Worm (Caenorhabditis elegans) whole organism, L3 larva: ENCODE data around the gene nhr-41.

Experiments
- R02D3.7 ChIP-seq: fragments of 150-350 bp; optimal IDR thresholded peaks from 2 replicates; lab custom pipeline; 2014; ENCODE audit warnings: missing biosample characterization, missing genetic modification characterization
- aly-2 ChIP-seq: fragments of 150-350 bp; optimal IDR thresholded peaks from 2 replicates; lab custom pipeline; 2014; ENCODE audit warnings: missing biosample characterization, missing genetic modification characterization
- ama-1 ChIP-seq: fragments of 150-350 bp; optimal IDR thresholded peaks from 2 replicates; lab custom pipeline; 2018
- ceh-16 ChIP-seq: sonication (generic microtip); optimal IDR thresholded peaks from 2 replicates; lab custom pipeline; 2017; ENCODE audit warnings: missing biosample characterization, missing genetic modification characterization
- ceh-28 ChIP-seq: fragments of 150-350 bp; optimal IDR thresholded peaks from 2 replicates; lab custom pipeline; 2014; ENCODE audit warnings: missing biosample characterization, missing genetic modification reagents, missing genetic modification characterization
- ceh-82 ChIP-seq: fragments of 150-350 bp; optimal IDR thresholded peaks from 2 replicates; lab custom pipeline; 2014; ENCODE audit warnings: missing biosample characterization, missing genetic modification characterization
- egl-27 ChIP-seq: sonication (generic microtip); optimal IDR thresholded peaks from 4 replicates; lab custom pipeline; 2017; ENCODE audit warnings: missing biosample characterization, missing genetic modification reagents, missing genetic modification characterization
- egl-5 ChIP-seq: fragments of 150-350 bp; optimal IDR thresholded peaks from 2 replicates; lab custom pipeline; 2017; ENCODE audit warnings: missing biosample characterization, missing genetic modification reagents, missing genetic modification characterization, inconsistent platforms
- elt-1 ChIP-seq: fragments of 150-350 bp; optimal IDR thresholded peaks from 2 replicates; lab custom pipeline; 2014; ENCODE audit warnings: missing biosample characterization, missing genetic modification characterization
- elt-2 ChIP-seq: sonication (generic microtip); optimal IDR thresholded peaks from 2 replicates; lab custom pipeline; 2016; ENCODE audit warnings: missing genetic modification reagents, mild to moderate bottlenecking, missing genetic modification characterization, missing compliant biosample characterization
- eor-1 ChIP-seq, 2 experiments: fragments of 150-350 bp; optimal IDR thresholded peaks; 2 replicates each; lab custom pipeline; 2014 to 2018; ENCODE audit warnings: missing biosample characterization in 2 of 2, missing genetic modification characterization in 2 of 2
- fkh-10 ChIP-seq: sonication (generic microtip); optimal IDR thresholded peaks from 2 replicates; lab custom pipeline; 2017; ENCODE audit warnings: missing biosample characterization, missing genetic modification reagents, missing genetic modification characterization
- hmg-11 ChIP-seq: sonication (generic microtip); optimal IDR thresholded peaks from 2 replicates; lab custom pipeline; 2016; ENCODE audit warnings: missing genetic modification characterization, missing compliant biosample characterization
- lin-15B ChIP-seq: fragments of 150-350 bp; optimal IDR thresholded peaks from 2 replicates; lab custom pipeline; 2014; ENCODE audit warnings: missing biosample characterization, missing genetic modification characterization
- lin-39 ChIP-seq: fragments of 150-350 bp; optimal IDR thresholded peaks from 2 replicates; lab custom pipeline; 2018; ENCODE audit warnings: missing biosample characterization, missing genetic modification reagents, missing genetic modification characterization
- lsy-12 ChIP-seq: sonication (generic microtip); optimal IDR thresholded peaks from 2 replicates; lab custom pipeline; 2016; ENCODE audit warnings: mild to moderate bottlenecking, missing genetic modification characterization, missing compliant biosample characterization
- mdl-1 ChIP-seq: fragments of 150-350 bp; optimal IDR thresholded peaks from 2 replicates; lab custom pipeline; 2014; ENCODE audit warnings: missing biosample characterization, missing genetic modification characterization
- mml-1 ChIP-seq: fragments of 150-350 bp; sonication (generic microtip); optimal IDR thresholded peaks from 3 replicates; lab custom pipeline; 2014; ENCODE audit warnings: missing biosample characterization, missing genetic modification characterization
- nfya-1 ChIP-seq: sonication (generic microtip); optimal IDR thresholded peaks from 2 replicates; lab custom pipeline; 2017; ENCODE audit warnings: missing genetic modification characterization, mild to moderate bottlenecking, missing compliant biosample characterization, antibody characterized with exemption, moderate library complexity; ENCODE audit not compliant: insufficient read depth
- nhr-11 ChIP-seq: fragments of 150-350 bp; optimal IDR thresholded peaks from 2 replicates; lab custom pipeline; 2014; ENCODE audit warnings: missing biosample characterization, missing genetic modification characterization
- nhr-12 ChIP-seq: fragments of 150-350 bp; optimal IDR thresholded peaks from 2 replicates; lab custom pipeline; 2014; ENCODE audit warnings: missing biosample characterization, missing genetic modification characterization
- nhr-23 ChIP-seq: fragments of 150-350 bp; optimal IDR thresholded peaks from 2 replicates; lab custom pipeline; 2014; ENCODE audit warnings: missing biosample characterization, missing genetic modification reagents, missing genetic modification characterization
- nhr-237 ChIP-seq: fragments of 150-350 bp; optimal IDR thresholded peaks from 2 replicates; lab custom pipeline; 2014; ENCODE audit warnings: missing biosample characterization, missing genetic modification characterization
- nhr-25 ChIP-seq: sonication (generic microtip); optimal IDR thresholded peaks from 2 replicates; lab custom pipeline; 2017; ENCODE audit warnings: missing biosample characterization, missing genetic modification characterization
- nhr-28 ChIP-seq: fragments of 150-350 bp; optimal IDR thresholded peaks from 2 replicates; lab custom pipeline; 2014; ENCODE audit warnings: missing biosample characterization, missing genetic modification characterization
- nhr-76 ChIP-seq: fragments of 150-350 bp; sonication (generic microtip); optimal IDR thresholded peaks from 5 replicates; lab custom pipeline; 2014; ENCODE audit warnings: missing biosample characterization, missing genetic modification characterization
- nhr-77 ChIP-seq: fragments of 150-350 bp; optimal IDR thresholded peaks from 2 replicates; lab custom pipeline; 2014; ENCODE audit warnings: missing biosample characterization, missing genetic modification characterization
- pha-4 ChIP-seq: fragments of 150-350 bp; optimal IDR thresholded peaks from 2 replicates; lab custom pipeline; 2014; ENCODE audit warnings: missing biosample characterization, missing genetic modification reagents, missing genetic modification characterization
- pqm-1 ChIP-seq: fragments of 150-350 bp; optimal IDR thresholded peaks from 2 replicates; lab custom pipeline; 2017; ENCODE audit warnings: missing biosample characterization, missing genetic modification characterization, inconsistent platforms
- sea-2 ChIP-seq: fragments of 150-350 bp; sonication (generic microtip); optimal IDR thresholded peaks from 4 replicates; lab custom pipeline; 2014; ENCODE audit warnings: missing biosample characterization, missing genetic modification reagents, missing genetic modification characterization
- skn-1 ChIP-seq: fragments of 150-350 bp; optimal IDR thresholded peaks from 2 replicates; lab custom pipeline; 2014; ENCODE audit warnings: missing biosample characterization, missing genetic modification characterization
- snpc-4 ChIP-seq: fragments of 150-350 bp; optimal IDR thresholded peaks from 2 replicates; lab custom pipeline; 2014; ENCODE audit warnings: missing biosample characterization, missing genetic modification characterization
- tbx-2 ChIP-seq: sonication (generic microtip); optimal IDR thresholded peaks from 2 replicates; lab custom pipeline; 2016; ENCODE audit warnings: mild to moderate bottlenecking, missing genetic modification characterization, missing compliant biosample characterization
- unc-39 ChIP-seq: sonication (generic microtip); optimal IDR thresholded peaks from 4 replicates; lab custom pipeline; 2017; ENCODE audit warnings: missing biosample characterization, missing genetic modification characterization
- unc-62 ChIP-seq: fragments of 150-350 bp; sonication (generic microtip); optimal IDR thresholded peaks from 4 replicates; lab custom pipeline; 2014; ENCODE audit warnings: missing biosample characterization, missing genetic modification reagents, missing genetic modification characterization
- zag-1 ChIP-seq: fragments of 150-350 bp; optimal IDR thresholded peaks from 2 replicates; lab custom pipeline; 2014; ENCODE audit warnings: missing biosample characterization, missing genetic modification characterization
- ztf-4 ChIP-seq: fragments of 150-350 bp; optimal IDR thresholded peaks from 2 replicates; lab custom pipeline; 2014; ENCODE audit warnings: missing biosample characterization, missing genetic modification characterization

The nhr-41 gene

DNA sequence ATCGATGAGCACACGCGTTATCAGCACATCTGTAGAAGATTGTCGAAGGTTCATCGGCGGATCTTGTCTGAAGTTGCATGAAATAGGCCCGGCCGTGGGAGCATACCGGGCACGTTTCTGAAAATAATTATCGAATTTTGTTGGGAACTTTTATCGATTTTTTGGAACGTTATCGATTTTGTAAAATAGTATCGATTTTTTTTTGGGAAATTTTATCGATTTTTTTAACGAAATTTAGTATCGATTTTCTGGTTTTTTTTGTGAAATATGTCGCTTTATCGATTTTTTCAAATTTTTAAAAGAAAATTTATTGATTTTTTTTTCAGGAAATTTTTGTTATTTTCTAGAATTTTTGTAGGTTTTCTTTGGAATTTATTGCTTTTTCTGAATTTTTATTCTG is 22.7 kb downstream of the nhr-41 start:
- TF ChIP-seq ceh-82 (tag; lab: Kevin White, UChicago) (no peak), ceh-28 (peak; percentile 93)

DNA sequence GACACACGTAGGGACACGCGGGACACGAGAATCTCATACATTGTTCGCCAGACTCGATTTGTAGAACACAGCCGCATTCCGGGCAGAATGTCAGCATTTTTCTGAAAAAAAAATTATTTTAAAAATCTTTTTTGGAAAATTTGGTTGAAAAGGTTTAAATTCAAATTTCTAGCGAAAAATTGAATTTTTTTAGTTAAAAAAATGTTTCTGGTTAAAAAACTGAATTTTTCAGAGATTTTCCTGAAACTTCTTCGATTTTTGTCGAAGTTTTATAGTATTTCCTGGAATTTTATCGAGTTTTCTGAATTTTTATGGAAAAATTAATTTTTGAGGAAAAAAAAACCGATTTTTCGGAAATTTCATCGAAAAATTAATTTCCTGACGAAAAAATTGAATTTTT is 23.9 kb downstream of the nhr-41 start, which contains the start of gene rpc-11:
Gene rpc-11, minus strand, starts transcription at position 101 of the 400 bp plus-strand sequence.
- TF ChIP-seq lsy-12 (tag; lab: Kevin White, UChicago) (no peak), sea-2 (GFP tag; lab: Kevin White, UChicago) (no peak), unc-39 (tag; lab: Kevin White, UChicago) (no peak), R02D3.7 (tag; lab: Kevin White, UChicago) (no peak), aly-2 (tag; lab: Kevin White, UChicago) (no peak), nhr-11 (tag; lab: Kevin White, UChicago) (no peak)
- TF ChIP-seq, all 47 proteins: peak for 0

- no peak for TF ChIP-seq nhr-28
- TF ChIP-seq eor-1 (tag; optimal IDR thresholded peaks at IDR 0.05; lab: Kevin White, UChicago) = no peak
- TF ChIP-seq tbx-2 (tag; lab: Kevin White, UChicago) = peak; percentile 17
- TF ChIP-seq nhr-23 (tag; lab: Kevin White, UChicago) = peak; percentile 86
- TF ChIP-seq pqm-1 = peak; percentile 79
- peak; percentile 89 for TF ChIP-seq snpc-4 (tag; lab: Kevin White, UChicago)
- peak; percentile 46 for TF ChIP-seq ama-1
- TF ChIP-seq nhr-11 (tag; lab: Kevin White, UChicago) = peak; percentile 54
- TF ChIP-seq mdl-1 (tag; lab: Kevin White, UChicago) = peak; percentile 60
- no peak for TF ChIP-seq ceh-16 (tag; lab: Kevin White, UChicago)
- TF ChIP-seq hmg-11 (tag; lab: Kevin White, UChicago) = peak; percentile 94
- peak; percentile 91 for TF ChIP-seq nhr-25 (tag; lab: Kevin White, UChicago)
- TF ChIP-seq nhr-77 (tag; lab: Kevin White, UChicago) = no peak
- TF ChIP-seq pha-4 = peak; percentile 92
- no peak for TF ChIP-seq mml-1
- TF ChIP-seq ceh-28 = peak; percentile 75
- TF ChIP-seq lin-15B = peak; percentile 99
- no peak for TF ChIP-seq nhr-237 (tag; lab: Kevin White, UChicago)
- peak; percentile 26 for TF ChIP-seq elt-1
- TF ChIP-seq egl-27 = peak; percentile 50
- TF ChIP-seq fkh-10 (GFP tag; lab: Kevin White, UChicago) = peak; percentile 55
- peak; percentile 70 for TF ChIP-seq skn-1 (tag; lab: Kevin White, UChicago)
- peak; percentile 61 for TF ChIP-seq elt-2 (tag; lab: Kevin White, UChicago)
- TF ChIP-seq lsy-12 (tag; lab: Kevin White, UChicago) = peak; percentile 56
- peak; percentile 96 for TF ChIP-seq R02D3.7 (tag; lab: Kevin White, UChicago)
- peak; percentile 47 for TF ChIP-seq ztf-4 (tag; lab: Kevin White, UChicago)
- peak; percentile 100 for TF ChIP-seq lin-39 (tag; lab: Kevin White, UChicago)
- peak; percentile 76 for TF ChIP-seq egl-5 (tag; lab: Kevin White, UChicago)
- peak; percentile 95 for TF ChIP-seq nfya-1 (tag; lab: Kevin White, UChicago)
Observed at ce11 chrIV:1419795-1420509, 33.9 kb downstream of the nhr-41 start, which contains the start of gene Y77E11A.7. Gene Y77E11A.7, minus strand, starts transcription at chrIV:1419849.

DNA sequence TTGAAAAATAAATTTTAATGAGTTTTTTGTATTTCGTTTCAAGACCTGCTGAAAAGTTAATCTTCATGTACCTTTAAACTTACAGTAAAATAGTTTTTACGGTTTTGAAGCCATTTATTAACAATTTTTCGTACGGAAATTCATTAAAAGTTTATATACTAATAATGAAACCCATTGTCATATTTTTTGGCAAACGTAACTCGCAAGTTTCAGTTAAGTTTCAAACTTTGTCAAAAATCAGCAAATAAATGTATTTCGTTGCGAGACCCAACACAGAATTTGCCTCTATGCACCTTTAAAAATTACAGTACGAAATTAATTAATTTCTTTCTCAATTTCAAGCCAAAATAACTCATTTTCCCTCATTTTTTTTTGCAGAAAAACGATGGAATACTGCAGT is 34.6 kb downstream of the nhr-41 start, which contains the start of gene jtr-1:
Gene jtr-1, plus strand, starts transcription at position 327 of the 400 bp plus-strand sequence.
- no peak for TF ChIP-seq nhr-76
- no peak for TF ChIP-seq unc-39 (tag; lab: Kevin White, UChicago)
- TF ChIP-seq nhr-28 = no peak
- no peak for TF ChIP-seq zag-1 (tag; lab: Kevin White, UChicago)
- TF ChIP-seq nhr-77 (tag; lab: Kevin White, UChicago) = no peak
- TF ChIP-seq unc-62 (GFP tag; lab: Kevin White, UChicago) = no peak
- no peak for TF ChIP-seq aly-2 (tag; lab: Kevin White, UChicago)
- no peak for TF ChIP-seq egl-27
- no peak for TF ChIP-seq nfya-1 (tag; lab: Kevin White, UChicago)
- TF ChIP-seq nhr-12 (tag; lab: Kevin White, UChicago) = no peak
